Worm (Caenorhabditis elegans) whole organism, L1 larva: Measurements from ENCODE around the gene ufd-1.
"Not testable (repeated sequence)": the region's sequence is repeated elsewhere in the genome, so short reads cannot be mapped to it uniquely, and the experiment has no call there.

ENCODE experiments used
- C04F5.9 ChIP-seq: sonication (generic microtip); optimal IDR thresholded peaks from 2 replicates; lab custom pipeline; 2016; ENCODE audit warnings: missing genetic modification characterization, missing compliant biosample characterization
- Y116A8C.19 ChIP-seq: sonication (generic microtip); optimal IDR thresholded peaks from 2 replicates; lab custom pipeline; 2016; ENCODE audit warnings: missing compliant biosample characterization, missing genetic modification characterization, borderline replicate concordance
- alr-1 ChIP-seq: fragments of 200-800 bp; sonication (Bioruptor generic); optimal IDR thresholded peaks from 2 replicates; lab custom pipeline; 2018; ENCODE audit warnings: borderline replicate concordance, mild to moderate bottlenecking, missing genetic modification characterization, missing compliant biosample characterization
- ama-1 ChIP-seq: fragments of 150-350 bp; optimal IDR thresholded peaks from 2 replicates; lab custom pipeline; 2014
- blmp-1 ChIP-seq: fragments of 150-350 bp; optimal IDR thresholded peaks from 2 replicates; lab custom pipeline; 2014; ENCODE audit warnings: missing biosample characterization, missing genetic modification characterization
- ceh-8 ChIP-seq: fragments of 200-800 bp; sonication (Bioruptor generic); optimal IDR thresholded peaks from 2 replicates; lab custom pipeline; 2018; ENCODE audit warnings: mild to moderate bottlenecking, missing genetic modification characterization, moderate library complexity, missing compliant biosample characterization
- ceh-88 ChIP-seq: fragments of 200-800 bp; sonication (Bioruptor generic); IDR thresholded peaks from 2 replicates; pipeline ENCODE4 v1.3.6; 2022; ENCODE audit warnings: missing genetic modification characterization, missing compliant biosample characterization
- efl-1 ChIP-seq, 4 experiments: fragments of 150-350 bp; optimal IDR thresholded peaks in 3 of 4; peaks in 1 of 4; 1 replicate in 1 of 4; 2 replicates in 3 of 4; lab custom pipeline; 2014; ENCODE audit warnings: missing biosample characterization in 2 of 4, missing genetic modification characterization in 2 of 4, missing genetic modification reagents in 2 of 4
- elt-2 ChIP-seq: sonication (generic microtip); optimal IDR thresholded peaks from 2 replicates; lab custom pipeline; 2016; ENCODE audit warnings: missing genetic modification characterization, mild to moderate bottlenecking, inconsistent platforms, missing compliant biosample characterization, missing genetic modification reagents
- ets-5 ChIP-seq: fragments of 200-800 bp; sonication (Bioruptor generic); IDR thresholded peaks from 2 replicates; pipeline ENCODE4 v1.3.6; 2022; ENCODE audit warnings: missing genetic modification characterization, missing compliant biosample characterization
- fkh-4 ChIP-seq: sonication (generic microtip); optimal IDR thresholded peaks from 2 replicates; lab custom pipeline; 2016; ENCODE audit warnings: missing compliant biosample characterization, missing genetic modification characterization, borderline replicate concordance
- irx-1 ChIP-seq: sonication (generic microtip); optimal IDR thresholded peaks from 2 replicates; lab custom pipeline; 2016; ENCODE audit warnings: missing genetic modification characterization, missing compliant biosample characterization
- isw-1 ChIP-seq: fragments of 200-800 bp; sonication (Bioruptor generic); IDR thresholded peaks from 2 replicates; pipeline ENCODE4 v1.3.6; 2022; ENCODE audit warnings: missing genetic modification characterization, missing compliant biosample characterization
- lin-14 ChIP-seq: fragments of 200-800 bp; sonication (Bioruptor generic); optimal IDR thresholded peaks from 2 replicates; lab custom pipeline; 2018; ENCODE audit warnings: mild to moderate bottlenecking, missing genetic modification characterization, moderate library complexity, missing compliant biosample characterization
- lin-35 ChIP-seq, 2 experiments: fragments of 150-350 bp; optimal IDR thresholded peaks; 2 replicates each; lab custom pipeline; 2014; ENCODE audit warnings: missing biosample characterization in 2 of 2, missing genetic modification characterization in 2 of 2, missing genetic modification reagents in 2 of 2
- lsy-2 ChIP-seq, 2 experiments: fragments of 150-350 bp; optimal IDR thresholded peaks; 2 replicates each; lab custom pipeline; 2014; ENCODE audit warnings: missing biosample characterization in 2 of 2, missing genetic modification characterization in 2 of 2
- mef-2 ChIP-seq: fragments of 150-350 bp; optimal IDR thresholded peaks from 2 replicates; lab custom pipeline; 2014; ENCODE audit warnings: missing biosample characterization, missing genetic modification characterization
- nhr-12 ChIP-seq: sonication (generic microtip); optimal IDR thresholded peaks from 2 replicates; lab custom pipeline; 2017; ENCODE audit warnings: missing biosample characterization, missing genetic modification characterization
- nhr-19 ChIP-seq: fragments of 200-800 bp; sonication (Bioruptor generic); conservative IDR thresholded peaks from 2 replicates; pipeline ENCODE4 v1.3.6; 2022; ENCODE audit warnings: missing genetic modification characterization, missing compliant biosample characterization
- nhr-237 ChIP-seq: fragments of 150-350 bp; optimal IDR thresholded peaks from 2 replicates; lab custom pipeline; 2014; ENCODE audit warnings: missing biosample characterization, missing genetic modification characterization
- nhr-28 ChIP-seq: fragments of 150-350 bp; optimal IDR thresholded peaks from 2 replicates; lab custom pipeline; 2014; ENCODE audit warnings: missing biosample characterization, missing genetic modification characterization
- rnt-1 ChIP-seq: sonication (generic microtip); optimal IDR thresholded peaks from 2 replicates; lab custom pipeline; 2016; ENCODE audit warnings: mild to moderate bottlenecking, missing genetic modification characterization, moderate library complexity, missing compliant biosample characterization
- skn-1 ChIP-seq: fragments of 150-350 bp; optimal IDR thresholded peaks from 2 replicates; lab custom pipeline; 2014; ENCODE audit warnings: missing biosample characterization, missing genetic modification characterization
- sox-4 ChIP-seq: sonication (generic microtip); optimal IDR thresholded peaks from 2 replicates; lab custom pipeline; 2016; ENCODE audit warnings: missing genetic modification characterization, missing compliant biosample characterization
- sup-37 ChIP-seq: fragments of 200-800 bp; sonication (Bioruptor generic); optimal IDR thresholded peaks from 2 replicates; lab custom pipeline; 2018; ENCODE audit warnings: mild to moderate bottlenecking, missing genetic modification characterization, missing compliant biosample characterization
- vab-15 ChIP-seq: sonication (generic microtip); optimal IDR thresholded peaks from 2 replicates; lab custom pipeline; 2017; ENCODE audit warnings: missing genotype, mild to moderate bottlenecking, missing genetic modification characterization, missing compliant biosample characterization

Gene ufd-1

DNA sequence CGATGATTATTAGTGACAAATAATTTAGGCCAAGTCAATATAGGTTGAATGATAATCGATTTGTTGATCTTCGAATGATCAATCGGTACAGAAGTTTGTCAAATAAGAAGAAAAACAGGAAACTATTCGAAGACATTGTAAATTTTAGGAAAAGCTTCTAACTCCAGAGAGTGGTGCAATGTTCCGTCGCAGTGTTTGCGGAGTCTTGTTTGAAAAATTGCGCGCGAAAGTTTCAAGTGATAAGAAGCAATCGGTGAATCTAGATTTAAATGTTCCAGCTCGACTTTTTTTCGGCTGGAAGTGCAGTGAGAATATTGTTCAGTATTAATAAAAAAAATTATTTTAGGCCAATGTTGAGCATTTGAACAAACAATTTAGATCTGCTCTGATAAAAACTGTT is 4.0 kb upstream of the ufd-1 start (continued):
- TF ChIP-seq C04F5.9 (tag; lab: Kevin White, UChicago) (no peak), irx-1 (no peak), nhr-12 (tag; lab: Kevin White, UChicago) (no peak), lin-35 (GFP tag; optimal IDR thresholded peaks at IDR 0.05; lab: Kevin White, UChicago) (peak; percentile 74 to 82)

DNA sequence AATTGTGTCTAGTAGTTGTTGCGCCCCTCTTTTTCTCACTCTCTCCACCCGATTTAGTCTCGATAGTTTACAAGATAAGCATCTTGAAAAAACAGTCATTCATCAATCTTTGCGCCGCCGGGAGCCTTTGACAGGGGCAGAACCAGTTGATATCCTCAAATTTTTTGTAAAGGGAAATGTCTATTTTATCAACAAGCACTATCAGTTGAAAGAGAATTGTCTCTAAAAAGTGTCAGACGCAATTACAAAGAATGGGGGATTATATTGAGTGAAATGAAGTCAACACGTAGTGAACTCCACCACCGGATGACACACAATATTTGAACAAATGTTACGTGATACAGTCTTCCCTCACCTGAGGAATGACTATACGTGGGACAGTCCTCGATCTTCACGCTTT is 3.5 kb upstream of the ufd-1 start:
- TF ChIP-seq efl-1 (optimal IDR thresholded peaks at IDR 0.05; lab: Kevin White, UChicago) (no peak), efl-1 (GFP tag; optimal IDR thresholded peaks at IDR 0.05 in 1 of 2; lab: Kevin White, UChicago) (peak in 1 of 2 experiments; percentile 90), lin-14 (GFP tag; lab: Kevin White, UChicago) (peak; percentile 16), blmp-1 (tag; lab: Kevin White, UChicago) (peak; percentile 12), nhr-237 (tag; lab: Kevin White, UChicago) (no peak), ama-1 (lab: Kevin White, UChicago) (no peak)

DNA sequence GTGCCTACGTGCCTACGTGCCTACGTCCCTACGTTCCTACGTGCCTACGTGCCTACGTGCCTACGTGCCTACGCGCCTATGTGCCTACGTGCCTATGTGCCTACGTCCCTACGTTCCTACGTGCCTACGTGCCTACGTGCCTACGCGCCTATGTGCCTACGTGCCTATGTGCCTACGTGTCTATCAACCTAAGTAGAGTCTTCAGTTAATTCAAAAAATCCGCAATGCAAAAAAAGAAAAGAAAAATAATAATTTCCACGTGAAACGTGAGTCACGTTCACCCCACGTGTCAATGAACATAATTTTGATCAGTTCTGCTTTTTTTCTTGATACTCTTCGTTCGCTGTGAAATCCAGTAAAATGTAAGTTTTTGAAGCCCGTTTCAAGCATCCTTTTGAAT is 3.8 kb downstream of the ufd-1 start, which contains the start of gene F19B6.3:
Gene F19B6.3, plus strand, starts transcription at position 301 of the 400 bp plus-strand sequence.
- TF ChIP-seq nhr-237 (tag; lab: Kevin White, UChicago); fkh-4 (tag; lab: Kevin White, UChicago); isw-1: not testable (repeated sequence)
- TF ChIP-seq, all 84 proteins: peak for 0; not testable (repeated sequence) for 84

DNA sequence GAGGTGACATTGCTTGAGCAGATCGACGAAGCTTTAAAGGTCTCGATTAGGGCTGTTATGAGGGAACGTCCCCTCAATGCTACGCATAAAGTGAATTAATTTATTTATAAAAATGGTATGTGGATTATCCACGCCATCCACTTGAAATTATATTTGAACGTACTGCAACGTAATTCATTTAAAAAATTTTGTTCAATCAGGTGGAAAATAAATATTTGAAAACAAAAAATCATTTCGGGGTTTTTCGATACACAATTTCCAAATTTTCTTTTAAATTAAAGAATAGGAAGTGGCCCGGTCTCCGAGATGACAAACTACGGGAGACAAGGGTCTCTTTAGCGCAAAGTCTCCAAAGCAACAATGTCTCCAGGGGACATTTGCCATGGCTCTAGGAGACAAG is 19.1 kb downstream of the ufd-1 start, which contains the start of gene oac-58:
Gene oac-58, minus strand, starts transcription at position 101 of the 400 bp plus-strand sequence.
- no peak for TF ChIP-seq efl-1 (optimal IDR thresholded peaks at IDR 0.05; lab: Kevin White, UChicago)
- TF ChIP-seq efl-1 (GFP tag; optimal IDR thresholded peaks at IDR 0.05 in 1 of 2; lab: Kevin White, UChicago) = peak in 1 of 2 experiments; percentile 33
- no peak for TF ChIP-seq nhr-28

DNA sequence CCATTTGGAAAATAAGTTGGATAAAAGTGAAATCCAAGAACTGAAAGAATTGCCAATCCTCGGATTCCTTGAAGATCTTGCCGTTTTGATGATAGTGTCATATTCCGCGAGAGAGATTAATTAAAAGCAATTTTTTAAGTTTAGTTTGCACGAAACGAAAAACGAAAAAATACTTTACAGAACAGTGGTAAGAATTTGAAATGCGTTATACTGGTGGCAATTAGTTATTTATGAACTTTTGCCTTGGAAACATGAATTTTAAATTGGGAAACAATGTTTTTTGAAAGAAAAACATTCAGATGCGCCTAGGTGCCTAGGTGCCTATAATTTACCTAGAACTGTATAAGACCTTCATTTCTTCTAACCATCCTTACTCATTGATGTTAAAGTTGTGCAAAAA is 23.0 kb downstream of the ufd-1 start, which contains the start of gene oac-57:
Gene oac-57, minus strand, starts transcription at position 101 of the 400 bp plus-strand sequence.
- no peak for TF ChIP-seq sox-4 (tag; lab: Kevin White, UChicago)
- TF ChIP-seq nhr-19 (GFP tag; lab: Robert Waterston, UW) = no peak
- TF ChIP-seq nhr-12 (tag; lab: Kevin White, UChicago) = no peak
- TF ChIP-seq ceh-88 (GFP tag; lab: Robert Waterston, UW) = no peak
- no peak for TF ChIP-seq alr-1 (tag; lab: Kevin White, UChicago)
- TF ChIP-seq lin-14 (GFP tag; lab: Kevin White, UChicago) = no peak
- no peak for TF ChIP-seq ceh-8 (GFP tag; lab: Kevin White, UChicago)
- TF ChIP-seq sup-37 (GFP tag; lab: Kevin White, UChicago) = no peak
- TF ChIP-seq skn-1 (tag; lab: Kevin White, UChicago) = no peak
- TF ChIP-seq, all 84 proteins: peak for 0

DNA sequence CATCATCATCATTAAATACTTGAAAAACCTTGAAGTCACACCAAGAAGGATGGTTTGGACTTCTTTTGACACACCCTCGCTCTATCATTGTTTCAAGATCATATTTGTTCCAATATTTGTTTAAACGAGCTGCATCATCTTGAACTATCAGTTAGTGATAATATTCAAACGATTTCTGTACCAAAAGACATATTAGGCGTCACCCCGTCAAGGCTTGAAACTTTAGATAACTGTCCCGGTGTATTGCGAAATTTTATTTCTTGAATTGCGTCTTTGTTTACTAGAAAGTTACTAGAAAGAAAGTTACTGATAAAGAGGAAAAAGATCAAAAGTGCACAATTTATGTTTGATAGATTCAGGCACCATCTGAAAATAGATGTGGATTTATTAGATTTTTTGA is 24.7 kb downstream of the ufd-1 start:
- TF ChIP-seq mef-2 (no peak), elt-2 (peak; percentile 69), rnt-1 (tag; lab: Kevin White, UChicago) (no peak), Y116A8C.19 (tag; lab: Kevin White, UChicago) (no peak)

- no peak for TF ChIP-seq ama-1 (lab: Kevin White, UChicago)
- no peak for TF ChIP-seq nhr-12 (tag; lab: Kevin White, UChicago)
- TF ChIP-seq rnt-1 (tag; lab: Kevin White, UChicago) = no peak
- TF ChIP-seq mef-2 = no peak
- TF ChIP-seq sox-4 (tag; lab: Kevin White, UChicago) = no peak
- no peak for TF ChIP-seq ets-5 (GFP tag; lab: Robert Waterston, UW)
- no peak for TF ChIP-seq lsy-2 (tag; optimal IDR thresholded peaks at IDR 0.05; lab: Kevin White, UChicago)
- TF ChIP-seq vab-15 = no peak
- no peak for TF ChIP-seq lin-35 (GFP tag; optimal IDR thresholded peaks at IDR 0.05; lab: Kevin White, UChicago)
Observed at ce11 chrIV:12304750-12305149, 25.9 kb downstream of the ufd-1 start.
